Worm (Caenorhabditis elegans): ENCODE measurements around the gene R12A1.3.

ce11 chrV:1416154-1416553, 9.4 kb downstream of the R12A1.3 start:
- TF ChIP-seq daf-12 (tag; optimal IDR thresholded peaks at IDR 0.05) (no peak), ama-1 (optimal IDR thresholded peaks at IDR 0.05) (no peak), hlh-30 (tag; optimal IDR thresholded peaks at IDR 0.05; ENCODE audit: insufficient read depth) (no peak), nhr-42 (GFP tag; IDR thresholded peaks at IDR 0.05) (no peak), lin-29 (GFP tag; IDR thresholded peaks at IDR 0.05) (no peak), unc-130 (GFP tag; optimal IDR thresholded peaks at IDR 0.05) (no peak), cey-2 (tag; optimal IDR thresholded peaks at IDR 0.05; ENCODE audit: borderline replicate concordance, insufficient read depth) (no peak), fos-1 (tag; optimal IDR thresholded peaks at IDR 0.05) (no peak), saeg-2 (GFP tag; IDR thresholded peaks at IDR 0.05) (no peak), madf-9 (GFP tag; conservative IDR thresholded peaks at IDR 0.05) (no peak)
